Worm (Caenorhabditis elegans) whole organism, L1 larva: ENCODE data around the gene lys-3.

Experiments
- C04F5.9 ChIP-seq: sonication (generic microtip); optimal IDR thresholded peaks from 2 replicates; lab custom pipeline; 2016; ENCODE audit warnings: missing genetic modification characterization, missing compliant biosample characterization
- C34B4.2 ChIP-seq: sonication (generic microtip); optimal IDR thresholded peaks from 2 replicates; lab custom pipeline; 2017; ENCODE audit warnings: mild to moderate bottlenecking, missing genetic modification characterization, missing compliant biosample characterization
- Y116A8C.19 ChIP-seq: sonication (generic microtip); optimal IDR thresholded peaks from 2 replicates; lab custom pipeline; 2016; ENCODE audit warnings: missing compliant biosample characterization, missing genetic modification characterization, borderline replicate concordance
- aha-1 ChIP-seq: fragments of 150-350 bp; optimal IDR thresholded peaks from 2 replicates; lab custom pipeline; 2014; ENCODE audit warnings: missing biosample characterization, missing genetic modification characterization
- alr-1 ChIP-seq: fragments of 200-800 bp; sonication (Bioruptor generic); optimal IDR thresholded peaks from 2 replicates; lab custom pipeline; 2018; ENCODE audit warnings: borderline replicate concordance, mild to moderate bottlenecking, missing genetic modification characterization, missing compliant biosample characterization
- aly-2 ChIP-seq: fragments of 150-350 bp; optimal IDR thresholded peaks from 2 replicates; lab custom pipeline; 2014; ENCODE audit warnings: missing biosample characterization, missing genetic modification characterization
- ceh-8 ChIP-seq: fragments of 200-800 bp; sonication (Bioruptor generic); optimal IDR thresholded peaks from 2 replicates; lab custom pipeline; 2018; ENCODE audit warnings: mild to moderate bottlenecking, missing genetic modification characterization, moderate library complexity, missing compliant biosample characterization
- ceh-82 ChIP-seq, 3 experiments: fragments of 150-350 bp in 1 of 3; sonication (generic microtip) in 2 of 3; optimal IDR thresholded peaks; 2 replicates each; lab custom pipeline; 2014 to 2017; ENCODE audit warnings: missing biosample characterization in 3 of 3, missing genetic modification characterization in 3 of 3
- ces-1 ChIP-seq: fragments of 150-350 bp; optimal IDR thresholded peaks from 2 replicates; lab custom pipeline; 2014; ENCODE audit warnings: missing biosample characterization, missing genetic modification reagents, missing genetic modification characterization
- dsc-1 ChIP-seq: sonication (generic microtip); optimal IDR thresholded peaks from 2 replicates; lab custom pipeline; 2016; ENCODE audit warnings: mild to moderate bottlenecking, missing genetic modification characterization, missing compliant biosample characterization
- efl-1 ChIP-seq, 4 experiments: fragments of 150-350 bp; optimal IDR thresholded peaks in 3 of 4; peaks in 1 of 4; 1 replicate in 1 of 4; 2 replicates in 3 of 4; lab custom pipeline; 2014; ENCODE audit warnings: missing biosample characterization in 2 of 4, missing genetic modification characterization in 2 of 4, missing genetic modification reagents in 2 of 4
- efl-3 ChIP-seq: fragments of 200-800 bp; sonication (Bioruptor generic); optimal IDR thresholded peaks from 2 replicates; lab custom pipeline; 2018; ENCODE audit warnings: mild to moderate bottlenecking, missing genetic modification characterization, missing compliant biosample characterization
- elt-2 ChIP-seq: sonication (generic microtip); optimal IDR thresholded peaks from 2 replicates; lab custom pipeline; 2016; ENCODE audit warnings: missing genetic modification characterization, mild to moderate bottlenecking, inconsistent platforms, missing compliant biosample characterization, missing genetic modification reagents
- fkh-4 ChIP-seq: sonication (generic microtip); optimal IDR thresholded peaks from 2 replicates; lab custom pipeline; 2016; ENCODE audit warnings: missing compliant biosample characterization, missing genetic modification characterization, borderline replicate concordance
- fos-1 ChIP-seq: fragments of 150-350 bp; optimal IDR thresholded peaks from 2 replicates; lab custom pipeline; 2014; ENCODE audit warnings: missing biosample characterization, missing genetic modification characterization
- grh-1 ChIP-seq: fragments of 200-800 bp; sonication (Bioruptor generic); IDR thresholded peaks from 2 replicates; pipeline ENCODE4 v1.3.6; 2022; ENCODE audit warnings: missing genetic modification reagents, missing genetic modification characterization, missing compliant biosample characterization
- hlh-17 ChIP-seq: fragments of 200-800 bp; sonication (Bioruptor generic); optimal IDR thresholded peaks from 2 replicates; lab custom pipeline; 2018; ENCODE audit warnings: missing genetic modification characterization, mild to moderate bottlenecking, missing compliant biosample characterization, moderate library complexity, borderline replicate concordance
- irx-1 ChIP-seq: sonication (generic microtip); optimal IDR thresholded peaks from 2 replicates; lab custom pipeline; 2016; ENCODE audit warnings: missing genetic modification characterization, missing compliant biosample characterization
- lin-14 ChIP-seq: fragments of 200-800 bp; sonication (Bioruptor generic); optimal IDR thresholded peaks from 2 replicates; lab custom pipeline; 2018; ENCODE audit warnings: mild to moderate bottlenecking, missing genetic modification characterization, moderate library complexity, missing compliant biosample characterization
- lin-35 ChIP-seq, 2 experiments: fragments of 150-350 bp; optimal IDR thresholded peaks; 2 replicates each; lab custom pipeline; 2014; ENCODE audit warnings: missing biosample characterization in 2 of 2, missing genetic modification characterization in 2 of 2, missing genetic modification reagents in 2 of 2
- lir-3 ChIP-seq: sonication (generic microtip); optimal IDR thresholded peaks from 2 replicates; lab custom pipeline; 2016; ENCODE audit warnings: mild to moderate bottlenecking, missing genetic modification characterization, moderate library complexity, missing compliant biosample characterization; ENCODE audit not compliant: poor library complexity
- lsy-2 ChIP-seq, 2 experiments: fragments of 150-350 bp; optimal IDR thresholded peaks; 2 replicates each; lab custom pipeline; 2014; ENCODE audit warnings: missing biosample characterization in 2 of 2, missing genetic modification characterization in 2 of 2
- mdl-1 ChIP-seq, 2 experiments: fragments of 150-350 bp; optimal IDR thresholded peaks; 2 replicates each; lab custom pipeline; 2014 to 2017; ENCODE audit warnings: missing biosample characterization in 2 of 2, missing genetic modification characterization in 2 of 2, inconsistent platforms in 1 of 2
- nhr-11 ChIP-seq: fragments of 150-350 bp; optimal IDR thresholded peaks from 2 replicates; lab custom pipeline; 2014; ENCODE audit warnings: missing biosample characterization, missing genetic modification characterization
- nhr-19 ChIP-seq: fragments of 200-800 bp; sonication (Bioruptor generic); conservative IDR thresholded peaks from 2 replicates; pipeline ENCODE4 v1.3.6; 2022; ENCODE audit warnings: missing genetic modification characterization, missing compliant biosample characterization
- nhr-237 ChIP-seq: fragments of 150-350 bp; optimal IDR thresholded peaks from 2 replicates; lab custom pipeline; 2014; ENCODE audit warnings: missing biosample characterization, missing genetic modification characterization
- nhr-28 ChIP-seq: fragments of 150-350 bp; optimal IDR thresholded peaks from 2 replicates; lab custom pipeline; 2014; ENCODE audit warnings: missing biosample characterization, missing genetic modification characterization
- nhr-47 ChIP-seq: sonication (generic microtip); optimal IDR thresholded peaks from 2 replicates; lab custom pipeline; 2016; ENCODE audit warnings: mild to moderate bottlenecking, missing genetic modification characterization, moderate library complexity, missing compliant biosample characterization
- nhr-71 ChIP-seq: sonication (generic microtip); optimal IDR thresholded peaks from 2 replicates; lab custom pipeline; 2016; ENCODE audit warnings: mild to moderate bottlenecking, missing genetic modification characterization, moderate library complexity, missing compliant biosample characterization
- nhr-76 ChIP-seq: sonication (generic microtip); optimal IDR thresholded peaks from 2 replicates; lab custom pipeline; 2017; ENCODE audit warnings: missing biosample characterization, missing genetic modification characterization
- nhr-84 ChIP-seq: sonication (generic microtip); optimal IDR thresholded peaks from 2 replicates; lab custom pipeline; 2017; ENCODE audit warnings: missing biosample characterization, missing genetic modification characterization
- skn-1 ChIP-seq: fragments of 150-350 bp; optimal IDR thresholded peaks from 2 replicates; lab custom pipeline; 2014; ENCODE audit warnings: missing biosample characterization, missing genetic modification characterization
- sox-4 ChIP-seq: sonication (generic microtip); optimal IDR thresholded peaks from 2 replicates; lab custom pipeline; 2016; ENCODE audit warnings: missing genetic modification characterization, missing compliant biosample characterization
- swsn-7 ChIP-seq: sonication (generic microtip); optimal IDR thresholded peaks from 2 replicates; lab custom pipeline; 2016; ENCODE audit warnings: missing genetic modification characterization, missing compliant biosample characterization
- tbx-2 ChIP-seq: sonication (generic microtip); optimal IDR thresholded peaks from 2 replicates; lab custom pipeline; 2016; ENCODE audit warnings: missing genetic modification characterization, missing compliant biosample characterization
- unc-130 ChIP-seq: fragments of 150-350 bp; optimal IDR thresholded peaks from 2 replicates; lab custom pipeline; 2017; ENCODE audit warnings: missing biosample characterization, missing genetic modification characterization, inconsistent platforms
- unc-86 ChIP-seq: sonication (generic microtip); optimal IDR thresholded peaks from 2 replicates; lab custom pipeline; 2016; ENCODE audit warnings: missing genetic modification characterization, missing compliant biosample characterization
- unc-98 ChIP-seq: fragments of 200-800 bp; sonication (Bioruptor generic); IDR thresholded peaks from 2 replicates; pipeline ENCODE4 v1.3.6; 2022; ENCODE audit warnings: missing genetic modification characterization, missing compliant biosample characterization
- zag-1 ChIP-seq: fragments of 150-350 bp; optimal IDR thresholded peaks from 2 replicates; lab custom pipeline; 2014; ENCODE audit warnings: missing biosample characterization, missing genetic modification characterization
- ztf-11 ChIP-seq, 2 experiments: sonication (generic microtip); optimal IDR thresholded peaks; 2 replicates each; lab custom pipeline; 2016 to 2017; ENCODE audit warnings: missing genetic modification characterization in 2 of 2, missing biosample characterization in 1 of 2, missing compliant biosample characterization in 1 of 2

Gene lys-3

DNA sequence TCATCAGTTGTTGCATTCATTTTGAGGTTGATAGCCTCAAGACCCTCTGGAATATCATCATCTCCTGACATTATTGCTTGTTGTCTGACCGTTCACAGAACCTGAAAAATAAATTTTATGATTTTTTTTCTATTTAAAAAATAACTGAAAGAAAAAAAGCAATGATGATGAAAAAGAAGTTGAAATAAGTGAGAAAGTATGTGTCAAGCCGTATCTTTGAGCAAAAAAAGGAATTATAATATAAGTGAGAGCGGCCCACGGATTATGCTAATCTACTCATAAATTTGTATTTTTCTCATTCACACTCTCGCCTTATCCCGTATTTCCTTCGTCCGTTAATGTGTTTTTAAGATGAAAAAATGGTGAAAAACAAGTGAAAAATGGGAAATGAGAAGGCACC, 13.1 kb downstream of the lys-3 start, which contains the start of gene ric-4:
Gene ric-4 (minus strand): TSS at position 101 of the 400 bp plus-strand sequence.
- TF ChIP-seq C04F5.9 (tag; lab: Kevin White, UChicago): no peak
- peak; percentile 14 for TF ChIP-seq dsc-1 (tag; lab: Kevin White, UChicago)

DNA sequence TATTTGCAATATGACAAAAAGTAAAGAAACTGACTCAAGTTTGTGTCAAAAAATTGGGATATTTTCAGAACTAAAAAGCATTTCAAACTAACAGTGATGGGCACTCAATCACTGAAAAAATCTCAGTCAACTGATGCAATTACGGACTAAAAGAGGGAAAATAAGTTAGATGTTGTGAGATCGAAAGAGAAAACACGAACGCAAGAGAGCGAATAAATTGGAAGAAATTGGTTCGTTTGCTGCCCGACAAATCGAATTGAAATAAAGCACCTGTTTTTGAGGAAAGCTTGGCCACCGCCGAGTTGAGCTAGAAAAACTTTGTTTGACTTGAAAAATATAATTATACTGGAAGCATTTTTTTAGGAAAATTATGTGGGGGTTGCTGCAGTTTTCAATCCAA, 17.3 kb downstream of the lys-3 start:
- TF ChIP-seq tbx-2: no peak
- TF ChIP-seq nhr-28 (tag; lab: Kevin White, UChicago): no peak
- TF ChIP-seq nhr-76 (tag; lab: Kevin White, UChicago): no peak
- no peak for TF ChIP-seq lir-3 (tag; lab: Kevin White, UChicago)

DNA sequence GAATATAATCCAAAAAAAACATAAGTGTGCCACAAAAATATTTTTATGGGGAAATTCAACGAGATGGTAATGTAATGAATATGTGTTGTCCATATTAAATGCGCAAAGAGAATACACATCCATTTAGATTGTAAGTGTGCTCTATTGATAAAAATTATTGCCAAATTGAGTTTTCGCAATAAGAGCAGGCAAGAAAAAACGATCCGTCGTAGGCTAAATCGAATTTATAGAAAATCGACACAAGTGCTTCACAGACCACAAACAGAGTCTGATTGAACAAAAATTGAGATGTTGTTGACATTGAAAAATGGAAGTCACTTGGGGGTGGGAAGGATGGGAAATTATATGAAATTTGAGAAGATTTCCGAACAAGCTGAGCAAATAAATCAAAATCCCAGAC, 18.3 kb downstream of the lys-3 start:
- no peak for TF ChIP-seq hlh-17 (GFP tag; lab: Kevin White, UChicago)
- no peak for TF ChIP-seq dsc-1 (tag; lab: Kevin White, UChicago)
- TF ChIP-seq unc-130 (tag; lab: Kevin White, UChicago): no peak
- no peak for TF ChIP-seq nhr-76 (tag; lab: Kevin White, UChicago)
- no peak for TF ChIP-seq nhr-237 (tag; lab: Kevin White, UChicago)
- no peak for TF ChIP-seq elt-2
- no peak for TF ChIP-seq ceh-82 (tag; optimal IDR thresholded peaks at IDR 0.05; lab: Kevin White, UChicago)
- TF ChIP-seq skn-1 (tag; lab: Kevin White, UChicago): no peak
- no peak for TF ChIP-seq unc-98 (GFP tag; lab: Robert Waterston, UW)
- TF ChIP-seq ztf-11 (tag; optimal IDR thresholded peaks at IDR 0.05; lab: Kevin White, UChicago): no peak
- TF ChIP-seq lin-35 (GFP tag; optimal IDR thresholded peaks at IDR 0.05; lab: Kevin White, UChicago): no peak
- no peak for TF ChIP-seq irx-1 (tag; lab: Kevin White, UChicago)
- TF ChIP-seq lin-14: peak; percentile 56
- peak; percentile 10 for TF ChIP-seq ces-1 (GFP tag; lab: Kevin White, UChicago)
- TF ChIP-seq aly-2 (tag; lab: Kevin White, UChicago): no peak
- peak; percentile 18 for TF ChIP-seq nhr-71 (tag; lab: Kevin White, UChicago)
- no peak for TF ChIP-seq fos-1 (tag; lab: Kevin White, UChicago)
- peak; percentile 6 for TF ChIP-seq nhr-47
- TF ChIP-seq, all 84 proteins: peak for 4

- no peak for TF ChIP-seq lir-3 (tag; lab: Kevin White, UChicago)
- TF ChIP-seq aha-1 (tag; lab: Kevin White, UChicago): no peak
- no peak for TF ChIP-seq lsy-2 (tag; optimal IDR thresholded peaks at IDR 0.05; lab: Kevin White, UChicago)
- TF ChIP-seq ceh-8 (GFP tag; lab: Kevin White, UChicago): no peak
- TF ChIP-seq nhr-19 (GFP tag; lab: Robert Waterston, UW): no peak
- TF ChIP-seq mdl-1 (tag; optimal IDR thresholded peaks at IDR 0.05; lab: Kevin White, UChicago): no peak
- no peak for TF ChIP-seq fkh-4 (tag; lab: Kevin White, UChicago)
- no peak for TF ChIP-seq nhr-11 (tag; lab: Kevin White, UChicago)
- TF ChIP-seq ceh-82 (tag; optimal IDR thresholded peaks at IDR 0.05; lab: Kevin White, UChicago): no peak
- no peak for TF ChIP-seq alr-1
- TF ChIP-seq unc-130 (tag; lab: Kevin White, UChicago): no peak
- TF ChIP-seq unc-86 (tag; lab: Kevin White, UChicago): no peak
- TF ChIP-seq grh-1 (GFP tag; lab: Robert Waterston, UW): no peak
Observed at ce11 chrV:10260460-10260859, 22.9 kb downstream of the lys-3 start, which contains the start of gene sri-18. TSS of gene sri-18 (minus strand) at chrV:10260560.

DNA sequence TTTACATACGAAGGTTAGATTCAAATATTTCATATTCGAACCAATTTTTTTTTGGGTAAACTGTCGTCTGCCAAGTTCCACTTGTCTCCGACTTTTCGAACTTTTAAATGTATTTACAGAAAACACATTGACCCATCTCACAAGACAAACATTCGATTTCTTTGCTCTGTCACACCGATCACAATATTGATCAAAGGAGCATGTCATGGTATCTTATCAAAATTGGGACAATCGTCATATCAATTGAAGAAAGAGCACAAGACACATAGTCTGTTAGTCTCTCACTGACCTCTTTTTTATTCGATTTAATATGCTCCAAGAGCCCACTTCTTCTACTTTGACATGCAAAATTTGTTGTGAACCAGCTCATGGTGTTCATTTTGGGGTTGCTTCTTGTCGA, 27.3 kb downstream of the lys-3 start, which contains the start of gene nhr-232:
Gene nhr-232 (plus strand): TSS at position 121 of the 400 bp plus-strand sequence.
- TF ChIP-seq efl-1 (optimal IDR thresholded peaks at IDR 0.05; lab: Kevin White, UChicago) (no peak), efl-1 (GFP tag; optimal IDR thresholded peaks at IDR 0.05 in 1 of 2; lab: Kevin White, UChicago) (peak in 1 of 2 experiments; percentile 39), C34B4.2 (no peak), swsn-7 (no peak), zag-1 (no peak), Y116A8C.19 (no peak), efl-3 (GFP tag; lab: Kevin White, UChicago) (no peak), lin-14 (peak; percentile 17), lin-35 (GFP tag; optimal IDR thresholded peaks at IDR 0.05; lab: Kevin White, UChicago) (peak in 1 of 2 experiments; percentile 32), elt-2 (peak; percentile 70), lir-3 (tag; lab: Kevin White, UChicago) (no peak), nhr-84 (no peak), nhr-11 (tag; lab: Kevin White, UChicago) (no peak), sox-4 (tag; lab: Kevin White, UChicago) (no peak), ceh-8 (GFP tag; lab: Kevin White, UChicago) (no peak)
